Fruit fly (Drosophila melanogaster) whole organism, embryonic: ENCODE data around the gene CAH16.

ENCODE experiments used
- Rfx ChIP-seq: fragments of 200-800 bp; sonication (Bioruptor generic); IDR thresholded peaks from 2 replicates; pipeline ENCODE4 v1.3.6; 2022; ENCODE audit warnings: missing biosample characterization, missing genetic modification characterization
- Usf ChIP-seq: fragments of 200-800 bp; sonication (Bioruptor generic); optimal IDR thresholded peaks from 2 replicates; lab custom pipeline; 2017; ENCODE audit warnings: missing genotype, missing biosample characterization, missing genetic modification characterization

dm6 chr3R:31251130-31251770 lies 8.8 kb upstream of the CAH16 start:
- no peak for TF ChIP-seq Usf
- TF ChIP-seq Rfx (GFP tag; lab: Robert Waterston, UW), result no peak
